Fruit fly (Drosophila melanogaster) whole organism, pupa: ENCODE measurements around the gene CG12522.

ENCODE experiments used
- CG10348 ChIP-seq: fragments of 200-800 bp; sonication (Bioruptor generic); IDR thresholded peaks from 2 replicates; pipeline ENCODE4 v1.3.6; 2022; ENCODE audit warnings: missing biosample characterization, missing genetic modification characterization
- CG12605 ChIP-seq: fragments of 200-800 bp; sonication (Bioruptor generic); IDR thresholded peaks from 2 replicates; pipeline ENCODE4 v1.3.6; 2022; ENCODE audit warnings: missing biosample characterization, missing genetic modification characterization
- CG13204 ChIP-seq: fragments of 200-800 bp; sonication (Bioruptor generic); optimal IDR thresholded peaks from 2 replicates; lab custom pipeline; 2018; ENCODE audit warnings: missing biosample characterization, mild to moderate bottlenecking, missing genetic modification characterization, moderate library complexity
- CG14655 ChIP-seq: fragments of 200-800 bp; sonication (Bioruptor generic); optimal IDR thresholded peaks from 3 replicates; lab custom pipeline; 2017; ENCODE audit warnings: mild to moderate bottlenecking, missing biosample characterization, missing genetic modification reagents, missing genetic modification characterization
- CG15710 ChIP-seq: fragments of 200-800 bp; sonication (Bioruptor generic); optimal IDR thresholded peaks from 2 replicates; lab custom pipeline; 2018; ENCODE audit warnings: missing biosample characterization, mild to moderate bottlenecking, missing genetic modification characterization, moderate library complexity
- CG17806 ChIP-seq: fragments of 200-800 bp; sonication (Bioruptor generic); optimal IDR thresholded peaks from 2 replicates; lab custom pipeline; 2018; ENCODE audit warnings: missing biosample characterization, mild to moderate bottlenecking, missing genetic modification characterization, moderate library complexity
- CG32121 ChIP-seq: fragments of 200-800 bp; sonication (Bioruptor generic); IDR thresholded peaks from 2 replicates; pipeline ENCODE4 v1.3.6; 2022; ENCODE audit warnings: missing biosample characterization, missing genetic modification characterization
- CG34367 ChIP-seq: fragments of 200-800 bp; sonication (Bioruptor generic); optimal IDR thresholded peaks from 2 replicates; lab custom pipeline; 2018; ENCODE audit warnings: missing biosample characterization, mild to moderate bottlenecking, missing genetic modification characterization
- CG4496 ChIP-seq: fragments of 200-800 bp; sonication (Bioruptor generic); IDR thresholded peaks from 3 replicates; pipeline ENCODE4 v1.3.6; 2022; ENCODE audit warnings: missing biosample characterization, missing genetic modification characterization
- CG8159 ChIP-seq: fragments of 200-800 bp; sonication (Bioruptor generic); optimal IDR thresholded peaks from 3 replicates; lab custom pipeline; 2018; ENCODE audit warnings: missing biosample characterization, mild to moderate bottlenecking, missing genetic modification characterization, moderate library complexity
- CG8301 ChIP-seq: fragments of 200-800 bp; sonication (Bioruptor generic); optimal IDR thresholded peaks from 2 replicates; lab custom pipeline; 2018; ENCODE audit warnings: missing biosample characterization, mild to moderate bottlenecking, missing genetic modification characterization
- CG9948 ChIP-seq: fragments of 200-800 bp; sonication (Bioruptor generic); optimal IDR thresholded peaks from 2 replicates; lab custom pipeline; 2018; ENCODE audit warnings: missing biosample characterization, mild to moderate bottlenecking, missing genetic modification characterization, moderate library complexity
- D1 ChIP-seq: fragments of 200-800 bp; sonication (Bioruptor generic); optimal IDR thresholded peaks from 2 replicates; lab custom pipeline; 2018; ENCODE audit warnings: missing biosample characterization, mild to moderate bottlenecking, missing genetic modification characterization, moderate library complexity
- EcR ChIP-seq: fragments of 200-800 bp; sonication (Bioruptor generic); optimal IDR thresholded peaks from 3 replicates; lab custom pipeline; 2019; ENCODE audit warnings: missing biosample characterization, missing genetic modification characterization, mild to moderate bottlenecking, moderate library complexity, missing genetic modification reagents
- Ets98B ChIP-seq: fragments of 200-800 bp; sonication (Bioruptor generic); IDR thresholded peaks from 2 replicates; pipeline ENCODE4 v1.3.6; 2022; ENCODE audit warnings: missing biosample characterization, missing genetic modification characterization
- Pif1A ChIP-seq: fragments of 200-800 bp; sonication (Bioruptor generic); optimal IDR thresholded peaks from 3 replicates; lab custom pipeline; 2016; ENCODE audit warnings: missing biosample characterization, missing genetic modification characterization
- Pif1B ChIP-seq: fragments of 200-800 bp; sonication (Bioruptor generic); optimal IDR thresholded peaks from 3 replicates; lab custom pipeline; 2016; ENCODE audit warnings: missing biosample characterization, missing genetic modification characterization
- Snoo ChIP-seq: fragments of 200-800 bp; sonication (Bioruptor generic); optimal IDR thresholded peaks from 3 replicates; lab custom pipeline; 2017; ENCODE audit warnings: missing biosample characterization, mild to moderate bottlenecking, missing genetic modification characterization, inconsistent platforms
- fd96Ca ChIP-seq: fragments of 200-800 bp; sonication (Bioruptor generic); IDR thresholded peaks from 3 replicates; pipeline ENCODE4 v1.3.6; 2022; ENCODE audit warnings: missing biosample characterization, missing genetic modification characterization
- gl ChIP-seq: fragments of 200-800 bp; sonication (Bioruptor generic); optimal IDR thresholded peaks from 2 replicates; lab custom pipeline; 2018; ENCODE audit warnings: missing biosample characterization, mild to moderate bottlenecking, missing genetic modification characterization
- rn ChIP-seq: fragments of 200-800 bp; sonication (Bioruptor generic); IDR thresholded peaks from 2 replicates; pipeline ENCODE4 v1.3.6; 2022; ENCODE audit warnings: missing biosample characterization, missing genetic modification characterization

The CG12522 gene

DNA sequence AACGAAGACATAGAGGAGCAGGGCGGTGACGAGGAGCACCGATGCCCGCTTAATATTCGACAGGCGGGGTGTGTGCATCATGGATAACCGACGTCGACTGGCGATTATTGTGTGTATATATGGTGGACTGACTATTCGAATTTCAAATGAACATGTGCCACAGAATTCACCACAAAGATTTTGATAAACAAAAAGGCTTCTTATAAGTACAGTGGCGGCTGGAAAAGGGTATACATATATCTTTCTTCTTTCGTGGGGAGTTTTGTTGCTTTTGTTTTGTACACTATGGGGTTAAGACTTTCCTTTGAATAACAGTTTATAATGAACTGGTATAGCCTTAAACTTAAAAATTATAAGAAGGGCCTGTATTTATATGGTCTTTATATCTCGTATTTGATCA lies 38.3 kb upstream of the CG12522 start, which contains the start of gene CG6310:
Gene CG6310 (minus strand): TSS at position 101 of the 400 bp plus-strand sequence.
- TF ChIP-seq Pif1B (GFP tag; lab: Kevin White, UChicago) (no peak), Pif1A (GFP tag; lab: Kevin White, UChicago) (no peak), CG12605 (GFP tag; lab: Robert Waterston, UW) (no peak), CG4496 (no peak), Ets98B (GFP tag; lab: Robert Waterston, UW) (no peak), CG15710 (tag; lab: Kevin White, UChicago) (no peak), EcR (GFP tag; lab: Kevin White, UChicago) (no peak)

DNA sequence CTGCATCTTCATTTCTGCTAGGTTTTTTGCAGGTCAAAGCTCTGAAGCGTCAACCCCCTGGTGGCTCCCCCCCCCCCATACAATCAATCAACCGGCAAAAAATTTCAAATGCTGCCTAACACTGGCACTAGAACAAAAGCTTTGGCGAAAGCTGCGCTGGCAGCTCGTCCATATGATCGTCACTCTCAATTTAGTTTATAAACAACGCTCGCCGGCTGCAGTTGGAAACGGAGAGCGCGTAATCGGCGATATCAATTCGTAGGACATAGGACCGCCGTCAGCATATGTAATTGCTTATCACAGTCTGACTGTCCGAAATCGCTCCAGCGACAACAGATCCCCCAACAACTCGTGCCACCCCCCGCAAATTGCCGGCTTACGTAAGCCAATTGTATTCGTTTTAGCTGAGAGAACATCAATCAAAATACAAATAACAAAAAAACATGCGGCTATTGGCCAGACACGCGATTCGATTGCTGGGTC lies 37.6 kb upstream of the CG12522 start, which contains the start of gene Mocs1:
Gene Mocs1 (plus strand): TSS at position 155 of the 483 bp plus-strand sequence.
- TF ChIP-seq Ets98B (GFP tag; lab: Robert Waterston, UW) = peak; percentile 53; the same call in 1 of the 2 replicates
- no peak for TF ChIP-seq CG34367 (tag; lab: Kevin White, UChicago)
- TF ChIP-seq EcR (GFP tag; lab: Kevin White, UChicago) = no peak
- TF ChIP-seq fd96Ca (GFP tag; lab: Robert Waterston, UW) = peak; percentile 48; the same call in 2 of the 3 replicates
- no peak for TF ChIP-seq CG4496
- no peak for TF ChIP-seq CG10348 (GFP tag; lab: Robert Waterston, UW)
- TF ChIP-seq CG14655 (GFP tag; lab: Kevin White, UChicago) = no peak
- no peak for TF ChIP-seq CG12605 (GFP tag; lab: Robert Waterston, UW)
- no peak for TF ChIP-seq CG8159
- no peak for TF ChIP-seq Snoo (tag; lab: Kevin White, UChicago)
- TF ChIP-seq CG32121 = peak; percentile 54
- TF ChIP-seq CG17806 (tag; lab: Kevin White, UChicago) = no peak
- TF ChIP-seq gl = no peak
- TF ChIP-seq CG15710 (tag; lab: Kevin White, UChicago) = no peak
- no peak for TF ChIP-seq CG8301 (tag; lab: Kevin White, UChicago)
- no peak for TF ChIP-seq Pif1B (GFP tag; lab: Kevin White, UChicago)
- TF ChIP-seq Pif1A (GFP tag; lab: Kevin White, UChicago) = no peak
- no peak for TF ChIP-seq D1 (tag; lab: Kevin White, UChicago)
- no peak for TF ChIP-seq CG13204 (GFP tag; lab: Kevin White, UChicago)
- TF ChIP-seq rn = no peak
- TF ChIP-seq CG9948 (tag; lab: Kevin White, UChicago) = no peak
- TF ChIP-seq, all 21 proteins: peak for 3

DNA sequence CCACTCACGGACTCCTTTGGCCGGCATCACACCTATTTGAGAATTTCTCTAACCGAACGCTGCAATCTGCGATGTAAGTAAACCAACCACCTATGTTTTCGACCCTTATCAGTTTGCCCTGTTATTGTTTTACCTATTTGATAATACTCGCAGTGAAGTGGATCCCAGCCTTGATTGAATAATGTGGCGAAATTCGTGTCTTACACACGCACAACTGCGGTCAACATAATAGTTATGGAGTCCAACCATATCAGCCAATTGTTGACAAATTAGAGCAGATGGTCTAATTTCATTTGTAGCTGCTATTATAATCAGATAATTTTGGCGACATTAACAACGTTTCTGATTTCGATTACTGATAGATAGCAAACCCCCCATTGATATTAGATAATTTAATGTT lies 37.0 kb upstream of the CG12522 start:
- no peak for TF ChIP-seq rn
- no peak for TF ChIP-seq CG32121
- no peak for TF ChIP-seq gl

DNA sequence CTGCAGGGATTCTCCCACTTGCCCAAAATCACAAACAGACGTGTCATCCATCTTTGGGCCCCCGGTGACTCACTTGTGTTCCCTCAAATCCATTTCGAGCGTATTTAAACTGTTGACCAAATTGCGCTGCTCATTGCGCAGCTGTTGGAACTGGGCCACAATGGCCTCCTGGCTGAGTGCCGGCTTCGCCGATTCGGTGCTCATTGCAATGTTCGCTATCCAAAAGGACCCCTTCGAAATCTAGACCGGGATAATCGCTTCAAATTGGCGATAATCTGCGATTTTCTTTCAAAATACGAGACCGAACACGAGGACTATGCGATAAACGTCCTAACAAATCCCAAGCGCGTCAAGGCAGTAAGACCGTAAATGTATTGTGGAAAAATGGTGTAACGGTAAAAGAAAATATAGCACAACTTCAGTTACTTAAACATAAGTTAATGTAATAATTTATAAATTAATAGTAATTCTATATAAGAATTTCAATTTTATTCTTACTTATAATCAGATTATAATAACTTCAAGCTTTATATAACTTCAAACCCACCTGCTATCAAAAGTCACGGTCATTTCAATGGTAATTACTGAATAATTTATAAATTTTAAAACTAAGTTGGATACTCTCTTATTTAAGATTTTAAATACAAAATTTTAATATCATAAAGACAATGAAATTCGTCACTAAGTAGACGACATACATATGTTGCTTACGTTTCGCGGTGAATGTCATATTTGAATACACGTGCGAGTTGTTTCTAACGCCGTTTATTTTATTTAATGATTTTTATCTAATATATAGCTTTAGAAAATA lies 33.8 kb upstream of the CG12522 start, which contains the start of the genes Pfdn2 and Noc1:
Gene Pfdn2 (minus strand): TSS at position 346 of the 811 bp plus-strand sequence.
Gene Noc1 (plus strand): TSS at position 727 of the 811 bp plus-strand sequence.
- TF ChIP-seq CG17806 (tag; lab: Kevin White, UChicago) = peak; percentile 36
- TF ChIP-seq CG14655 (GFP tag; lab: Kevin White, UChicago) = no peak
- 0 out of 2 replicates have a peak, but pooled peaks have one; percentile 25 for TF ChIP-seq Ets98B (GFP tag; lab: Robert Waterston, UW)
- peak; percentile 23 for TF ChIP-seq CG15710 (tag; lab: Kevin White, UChicago)
- TF ChIP-seq CG32121 = no peak
- no peak for TF ChIP-seq Pif1A (GFP tag; lab: Kevin White, UChicago)
- TF ChIP-seq, all 21 proteins: peak for 3

DNA sequence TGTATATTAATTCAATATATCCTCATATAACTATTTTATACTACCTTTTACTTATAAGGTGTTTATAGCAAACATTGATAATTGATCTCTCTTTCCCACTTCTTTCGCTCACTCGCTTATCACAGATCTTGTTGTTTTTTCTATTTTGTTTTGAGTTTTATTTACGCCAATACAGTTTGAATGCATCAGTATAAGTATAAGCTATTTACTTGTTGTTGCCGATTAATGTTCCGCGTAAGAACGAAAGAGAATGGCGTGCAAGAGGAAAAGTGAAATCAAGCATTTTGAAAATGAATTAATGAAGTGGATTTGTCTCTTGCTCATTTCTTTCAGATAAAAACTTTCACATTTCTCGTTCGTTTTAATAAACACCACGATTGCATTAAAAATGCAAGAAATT lies 24.4 kb upstream of the CG12522 start:
- TF ChIP-seq rn = no peak
- peak; percentile 15 for TF ChIP-seq EcR (GFP tag; lab: Kevin White, UChicago)
- no peak for TF ChIP-seq CG17806 (tag; lab: Kevin White, UChicago)
- peak; percentile 11; the same call in 1 of the 2 replicates for TF ChIP-seq Ets98B (GFP tag; lab: Robert Waterston, UW)

DNA sequence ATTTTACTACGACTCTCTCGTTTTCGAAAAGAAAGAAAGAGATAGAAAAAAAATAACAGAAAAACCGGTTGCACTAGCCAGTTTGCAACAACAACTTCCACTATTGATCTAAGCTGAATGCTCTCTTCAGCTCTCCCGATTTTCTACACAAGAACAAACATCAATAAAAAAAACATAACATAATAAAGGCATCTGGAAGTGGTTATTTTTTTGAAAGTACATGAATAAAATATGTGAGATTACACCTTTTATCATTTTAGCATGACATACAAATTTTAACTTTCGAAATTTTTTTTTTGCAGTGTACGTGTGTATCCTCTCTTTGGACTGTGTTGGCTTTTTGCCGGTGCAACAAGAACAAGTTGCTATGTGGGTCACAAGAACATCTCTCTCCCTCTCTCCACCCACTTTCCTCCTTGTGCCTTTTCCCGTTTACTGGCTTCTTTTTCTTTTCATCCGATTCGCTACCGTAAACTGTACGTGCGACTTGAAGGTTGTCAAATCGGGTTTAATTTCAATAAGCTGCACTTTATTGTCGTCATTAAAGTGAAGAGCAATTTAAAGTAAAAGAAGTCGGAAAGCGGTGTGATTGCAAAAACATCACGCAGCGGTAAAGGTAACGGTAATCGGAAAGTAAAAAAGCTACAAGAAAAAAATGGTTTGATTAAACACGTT lies 23.3 kb upstream of the CG12522 start:
- TF ChIP-seq CG14655 (GFP tag; lab: Kevin White, UChicago) = peak; percentile 99
- peak; percentile 98 for TF ChIP-seq CG15710 (tag; lab: Kevin White, UChicago)
- peak; percentile 98 for TF ChIP-seq rn
- peak; percentile 96 for TF ChIP-seq fd96Ca (GFP tag; lab: Robert Waterston, UW)
- TF ChIP-seq CG4496 = peak; percentile 99
- TF ChIP-seq CG32121 = peak; percentile 99
- peak; percentile 99 for TF ChIP-seq CG8301 (tag; lab: Kevin White, UChicago)
- peak; percentile 93 for TF ChIP-seq gl
- TF ChIP-seq Snoo (tag; lab: Kevin White, UChicago) = peak; percentile 84
- TF ChIP-seq CG34367 (tag; lab: Kevin White, UChicago) = peak; percentile 98
- peak; percentile 97 for TF ChIP-seq CG8159
- TF ChIP-seq EcR (GFP tag; lab: Kevin White, UChicago) = peak; percentile 74
- peak; percentile 99 for TF ChIP-seq Ets98B (GFP tag; lab: Robert Waterston, UW)
- TF ChIP-seq CG10348 (GFP tag; lab: Robert Waterston, UW) = peak; percentile 94
- TF ChIP-seq Pif1A (GFP tag; lab: Kevin White, UChicago) = peak; percentile 98
- peak; percentile 99 for TF ChIP-seq CG12605 (GFP tag; lab: Robert Waterston, UW)
- TF ChIP-seq Pif1B (GFP tag; lab: Kevin White, UChicago) = peak; percentile 96
- peak; percentile 95 for TF ChIP-seq D1 (tag; lab: Kevin White, UChicago)
- peak; percentile 98 for TF ChIP-seq CG9948 (tag; lab: Kevin White, UChicago)
- peak; percentile 93 for TF ChIP-seq CG13204 (GFP tag; lab: Kevin White, UChicago)
- peak; percentile 98 for TF ChIP-seq CG17806 (tag; lab: Kevin White, UChicago)
